Fruit fly (Drosophila melanogaster) whole organism, embryonic: Measurements from ENCODE around the gene CG11811.

Experiments
- CG10267 ChIP-seq: fragments of 200-800 bp; sonication (Bioruptor generic); optimal IDR thresholded peaks from 2 replicates; lab custom pipeline; 2018; ENCODE audit warnings: missing biosample characterization, mild to moderate bottlenecking, missing genetic modification characterization, moderate library complexity
- CG32532 ChIP-seq: fragments of 200-800 bp; sonication (Bioruptor generic); IDR thresholded peaks from 2 replicates; pipeline ENCODE4 v1.3.6; 2022; ENCODE audit warnings: missing biosample characterization, missing genetic modification characterization
- CG34422 ChIP-seq: fragments of 200-800 bp; sonication (Bioruptor generic); IDR thresholded peaks from 3 replicates; pipeline ENCODE4 v1.3.6; 2022; ENCODE audit warnings: missing biosample characterization, missing genetic modification characterization
- az2 ChIP-seq: fragments of 200-800 bp; sonication (Bioruptor generic); optimal IDR thresholded peaks from 3 replicates; lab custom pipeline; 2016; ENCODE audit warnings: missing biosample characterization, missing genetic modification characterization
- nom ChIP-seq: fragments of 200-800 bp; sonication (Bioruptor generic); optimal IDR thresholded peaks from 2 replicates; lab custom pipeline; 2017; ENCODE audit warnings: missing biosample characterization, missing genetic modification characterization, mild to moderate bottlenecking, moderate library complexity, missing genetic modification reagents
- tin ChIP-seq: fragments of 200-800 bp; sonication (Bioruptor generic); optimal IDR thresholded peaks from 3 replicates; lab custom pipeline; 2016; ENCODE audit warnings: missing biosample characterization, missing genetic modification characterization

- TF ChIP-seq tin (GFP tag; lab: Kevin White, UChicago): no peak
- no peak for TF ChIP-seq az2 (GFP tag; lab: Kevin White, UChicago)
- TF ChIP-seq CG34422 (GFP tag; lab: Robert Waterston, UW): no peak
- no peak for TF ChIP-seq CG10267 (tag; lab: Kevin White, UChicago)
- TF ChIP-seq CG32532: no peak
- no peak for TF ChIP-seq nom (GFP tag; lab: Kevin White, UChicago)
Measured at dm6 chr3L:10657311-10657710, 33.5 kb upstream of the CG11811 start.
